Fruit fly (Drosophila melanogaster): ENCODE results near the gene PGRP-LD.

PGRP-LD gene

DNA sequence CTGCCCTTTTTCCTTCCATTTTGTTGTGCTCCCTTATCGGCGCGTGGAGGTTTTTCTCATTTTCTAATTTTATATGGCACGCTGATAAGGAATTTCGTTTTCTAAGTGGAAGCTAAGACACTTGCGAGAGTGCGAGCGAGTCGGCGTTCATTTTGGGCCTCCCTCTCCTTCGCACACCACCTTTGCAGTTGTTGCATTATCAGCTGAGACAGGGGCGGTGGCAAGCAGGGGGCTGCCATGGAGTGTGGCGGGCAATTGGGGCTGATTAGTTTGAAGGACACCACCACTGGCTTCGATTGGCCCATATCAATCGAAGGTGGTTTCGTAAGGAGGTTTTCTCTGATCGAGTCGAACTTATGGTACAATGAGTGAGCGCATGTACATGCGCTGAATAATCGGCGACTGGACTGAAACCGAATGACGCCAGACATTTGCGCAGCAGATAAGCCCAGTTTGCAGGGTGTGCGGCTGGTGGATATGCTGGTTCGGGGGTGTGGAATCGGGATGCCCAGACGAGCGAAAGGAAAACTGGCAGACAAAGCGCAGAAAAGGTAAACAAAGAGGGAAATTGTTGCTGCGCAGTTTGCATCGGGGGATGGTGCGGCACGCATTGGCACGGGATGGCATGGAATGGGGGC lies 29.9 kb downstream of the PGRP-LD start (continued):
- 0 out of 2 replicates have a peak, but pooled peaks have one; percentile 5 for TF ChIP-seq ranshi (GFP tag; IDR thresholded peaks at IDR 0.05)
- TF ChIP-seq sd (tag; optimal IDR thresholded peaks at IDR 0.05), result peak; percentile 59
- TF ChIP-seq shn (GFP tag; optimal IDR thresholded peaks at IDR 0.05), result peak; percentile 22
- no peak for TF ChIP-seq BtbVII (GFP tag; optimal IDR thresholded peaks at IDR 0.05)
- TF ChIP-seq Aef1 (GFP tag; IDR thresholded peaks at IDR 0.05), result peak; percentile 92
- TF ChIP-seq en (GFP tag; optimal IDR thresholded peaks at IDR 0.05), result no peak

DNA sequence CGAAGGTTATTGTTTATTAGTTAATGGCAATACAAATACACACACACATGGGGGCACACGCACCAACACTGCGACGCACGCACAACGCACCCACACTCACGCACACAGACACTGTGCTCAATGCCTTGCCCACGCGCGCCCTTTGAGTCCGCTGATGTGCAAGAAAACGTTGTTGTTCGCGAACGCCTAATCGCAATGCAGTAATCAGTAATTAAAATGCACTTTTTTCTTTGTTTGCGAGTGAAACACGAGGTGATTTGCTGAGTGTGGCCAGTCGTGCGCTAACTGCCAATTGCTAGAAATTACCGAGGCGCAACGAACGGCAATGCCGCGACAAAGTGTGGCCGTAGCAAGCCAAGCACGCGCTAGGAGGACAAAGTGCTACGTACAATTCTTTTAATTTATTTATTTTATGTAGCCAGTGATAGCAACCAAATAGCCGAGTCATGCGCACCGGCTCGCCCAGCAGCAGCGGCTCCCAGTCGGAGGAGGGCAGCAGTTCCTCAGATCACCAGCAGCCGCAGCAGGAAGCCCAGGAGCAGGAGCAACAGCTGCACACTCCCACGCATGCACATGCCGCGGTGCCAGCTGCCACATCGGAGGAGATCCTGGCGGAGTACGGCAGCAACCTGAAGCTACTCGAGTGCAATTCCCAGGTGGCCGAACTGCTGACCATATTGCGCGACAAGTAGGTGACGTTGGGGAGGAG lies 30.9 kb downstream of the PGRP-LD start, which contains the start of the genes S6k and kri:
Gene S6k (minus strand): TSS at position 299 of the 709 bp plus-strand sequence.
Gene kri (plus strand): TSS at position 341 of the 709 bp plus-strand sequence.
- TF ChIP-seq CG13624 (GFP tag; optimal IDR thresholded peaks at IDR 0.05), result peak; percentile 32
- TF ChIP-seq crc (GFP tag; optimal IDR thresholded peaks at IDR 0.05), result no peak
- TF ChIP-seq nerfin-1 (tag; optimal IDR thresholded peaks at IDR 0.05), result peak; percentile 10
- TF ChIP-seq ERR (GFP tag; optimal IDR thresholded peaks at IDR 0.05), result no peak
- peak in 1 of 2 experiments; percentile 29 for TF ChIP-seq crp (GFP tag; optimal IDR thresholded peaks at IDR 0.05)
- TF ChIP-seq Hmx (GFP tag; optimal IDR thresholded peaks at IDR 0.05), result no peak
- no peak for TF ChIP-seq fd3F (GFP tag; optimal IDR thresholded peaks at IDR 0.05)
- TF ChIP-seq phol (tag; optimal IDR thresholded peaks at IDR 0.05), result peak; percentile 37
- TF ChIP-seq Hand (GFP tag; optimal IDR thresholded peaks at IDR 0.05), result no peak
- peak; percentile 46 for TF ChIP-seq CG17912 (GFP tag; optimal IDR thresholded peaks at IDR 0.05)
- TF ChIP-seq esg (GFP tag; conservative IDR thresholded peaks at IDR 0.05), result no peak
- no peak for TF ChIP-seq CG5245 (GFP tag; optimal IDR thresholded peaks at IDR 0.05)
- no peak for TF ChIP-seq mam (GFP tag; optimal IDR thresholded peaks at IDR 0.05)
- no peak for TF ChIP-seq NFAT (GFP tag; IDR thresholded peaks at IDR 0.05)
- peak; percentile 49; the same call in 1 of the 3 replicates for TF ChIP-seq CG6791 (GFP tag; IDR thresholded peaks at IDR 0.05; ENCODE audit: partially characterized antibody)
- no peak for TF ChIP-seq so (GFP tag; IDR thresholded peaks at IDR 0.05)
- no peak for TF ChIP-seq lola (GFP tag; optimal IDR thresholded peaks at IDR 0.05)
- no peak for TF ChIP-seq CG1024 (GFP tag; IDR thresholded peaks at IDR 0.05)
- TF ChIP-seq Atf6 (GFP tag; IDR thresholded peaks at IDR 0.05), result 0 out of 2 replicates have a peak, but pooled peaks have one; percentile 21
- TF ChIP-seq CG6654 (GFP tag; optimal IDR thresholded peaks at IDR 0.05), result no peak
- no peak for TF ChIP-seq CG7357 (GFP tag; IDR thresholded peaks at IDR 0.05)
- no peak for TF ChIP-seq CG12155 (GFP tag; optimal IDR thresholded peaks at IDR 0.05)
- no peak for TF ChIP-seq CG14965 (GFP tag; optimal IDR thresholded peaks at IDR 0.05; ENCODE audit: borderline replicate concordance)
- no peak for TF ChIP-seq CG10959 (GFP tag; IDR thresholded peaks at IDR 0.05)
- TF ChIP-seq vnd (GFP tag; IDR thresholded peaks at IDR 0.05; ENCODE audit: partially characterized antibody), result 0 out of 3 replicates have a peak, but pooled peaks have one; percentile 37
- TF ChIP-seq CG16815 (GFP tag; optimal IDR thresholded peaks at IDR 0.05), result no peak
- TF ChIP-seq Ptx1 (GFP tag; IDR thresholded peaks at IDR 0.05), result no peak
- no peak for TF ChIP-seq Oli (tag; optimal IDR thresholded peaks at IDR 0.05)
- peak; percentile 81 for TF ChIP-seq trem (tag; optimal IDR thresholded peaks at IDR 0.05)
- peak; percentile 7 for TF ChIP-seq CG7839 (tag; optimal IDR thresholded peaks at IDR 0.05)
- peak; percentile 9 for TF ChIP-seq CG2712 (tag; optimal IDR thresholded peaks at IDR 0.05)
- TF ChIP-seq dysf (GFP tag; IDR thresholded peaks at IDR 0.05), result no peak
- TF ChIP-seq ap (GFP tag; IDR thresholded peaks at IDR 0.05), result no peak
- peak; percentile 68 for TF ChIP-seq CG12659 (GFP tag; optimal IDR thresholded peaks at IDR 0.05)
- 0 out of 2 replicates have a peak, but pooled peaks have one; percentile 16 for TF ChIP-seq Xrp1 (GFP tag; IDR thresholded peaks at IDR 0.05)
- TF ChIP-seq Blimp-1 (GFP tag; optimal IDR thresholded peaks at IDR 0.05), result no peak
- no peak for TF ChIP-seq insv (GFP tag; optimal IDR thresholded peaks at IDR 0.05)
- TF ChIP-seq tio (GFP tag; optimal IDR thresholded peaks at IDR 0.05), result no peak
- no peak for TF ChIP-seq ro (GFP tag; IDR thresholded peaks at IDR 0.05)
- no peak for TF ChIP-seq Hsf (GFP tag; optimal IDR thresholded peaks at IDR 0.05)
- TF ChIP-seq Med (GFP tag), result peak; percentile 78
